Worm (Caenorhabditis elegans) whole organism, mixed stage, embryonic: ENCODE data around the gene srsx-37.

ENCODE experiments used
- M03D4.4 ChIP-seq: sonication (generic microtip); optimal IDR thresholded peaks from 2 replicates; lab custom pipeline; 2017; ENCODE audit warnings: mild to moderate bottlenecking, missing genetic modification characterization, missing compliant biosample characterization
- blmp-1 ChIP-seq: fragments of 150-350 bp; optimal IDR thresholded peaks from 2 replicates; lab custom pipeline; 2014; ENCODE audit warnings: missing biosample characterization, missing genetic modification characterization
- ceh-39 ChIP-seq: fragments of 150-350 bp; optimal IDR thresholded peaks from 2 replicates; lab custom pipeline; 2014; ENCODE audit warnings: missing biosample characterization, missing genetic modification characterization
- ceh-43 ChIP-seq: fragments of 200-800 bp; sonication (Bioruptor generic); optimal IDR thresholded peaks from 2 replicates; lab custom pipeline; 2018; ENCODE audit warnings: mild to moderate bottlenecking, missing genetic modification characterization, moderate library complexity, missing compliant biosample characterization
- ceh-83 ChIP-seq: fragments of 200-800 bp; sonication (Bioruptor generic); optimal IDR thresholded peaks from 2 replicates; lab custom pipeline; 2018; ENCODE audit warnings: mild to moderate bottlenecking, missing genetic modification characterization, missing compliant biosample characterization
- ces-1 ChIP-seq: fragments of 150-350 bp; optimal IDR thresholded peaks from 2 replicates; lab custom pipeline; 2014; ENCODE audit warnings: missing biosample characterization, missing genetic modification reagents, missing genetic modification characterization
- cnd-1 ChIP-seq: fragments of 200-800 bp; sonication (Bioruptor generic); optimal IDR thresholded peaks from 2 replicates; lab custom pipeline; 2018; ENCODE audit warnings: mild to moderate bottlenecking, missing genetic modification characterization, missing compliant biosample characterization
- drap-1 ChIP-seq: fragments of 200-800 bp; sonication (Bioruptor generic); optimal IDR thresholded peaks from 3 replicates; lab custom pipeline; 2018; ENCODE audit warnings: mild to moderate bottlenecking, missing genetic modification characterization, missing compliant biosample characterization
- elt-1 ChIP-seq: sonication (generic microtip); optimal IDR thresholded peaks from 2 replicates; lab custom pipeline; 2017; ENCODE audit warnings: missing genetic modification characterization, mild to moderate bottlenecking, missing compliant biosample characterization, antibody characterized with exemption, moderate library complexity, borderline replicate concordance; ENCODE audit not compliant: insufficient read depth
- elt-3 ChIP-seq: fragments of 150-350 bp; optimal IDR thresholded peaks from 2 replicates; lab custom pipeline; 2014; ENCODE audit warnings: missing biosample characterization, missing genetic modification characterization
- flh-1 ChIP-seq: fragments of 200-800 bp; sonication (Bioruptor generic); optimal IDR thresholded peaks from 2 replicates; lab custom pipeline; 2018; ENCODE audit warnings: mild to moderate bottlenecking, missing genetic modification characterization, moderate library complexity, missing compliant biosample characterization
- ham-2 ChIP-seq: fragments of 200-800 bp; sonication (Bioruptor generic); optimal IDR thresholded peaks from 2 replicates; lab custom pipeline; 2018; ENCODE audit warnings: mild to moderate bottlenecking, missing genetic modification characterization, missing compliant biosample characterization
- hlh-1 ChIP-seq: fragments of 150-350 bp; optimal IDR thresholded peaks from 2 replicates; lab custom pipeline; 2014; ENCODE audit warnings: missing biosample characterization, missing genetic modification reagents, missing genetic modification characterization
- lin-13 ChIP-seq: fragments of 150-350 bp; optimal IDR thresholded peaks from 2 replicates; lab custom pipeline; 2014; ENCODE audit warnings: missing biosample characterization, missing genetic modification characterization
- lin-32 ChIP-seq: fragments of 200-800 bp; sonication (Bioruptor generic); optimal IDR thresholded peaks from 2 replicates; lab custom pipeline; 2018; ENCODE audit warnings: mild to moderate bottlenecking, missing genetic modification characterization, missing compliant biosample characterization
- lsy-2 ChIP-seq: fragments of 150-350 bp; optimal IDR thresholded peaks from 2 replicates; lab custom pipeline; 2014; ENCODE audit warnings: missing biosample characterization, missing genetic modification characterization
- mep-1 ChIP-seq: fragments of 150-350 bp; optimal IDR thresholded peaks from 2 replicates; lab custom pipeline; 2017; ENCODE audit warnings: missing biosample characterization, missing genetic modification reagents, missing genetic modification characterization, inconsistent platforms
- mls-2 ChIP-seq: sonication (generic microtip); optimal IDR thresholded peaks from 2 replicates; lab custom pipeline; 2016; ENCODE audit warnings: mild to moderate bottlenecking, missing genetic modification characterization, moderate library complexity, missing compliant biosample characterization
- nhr-12 ChIP-seq: fragments of 150-350 bp; optimal IDR thresholded peaks from 2 replicates; lab custom pipeline; 2014; ENCODE audit warnings: missing biosample characterization, missing genetic modification characterization
- nhr-2 ChIP-seq: fragments of 150-350 bp; optimal IDR thresholded peaks from 2 replicates; lab custom pipeline; 2014; ENCODE audit warnings: missing biosample characterization, missing genetic modification characterization
- nhr-237 ChIP-seq: fragments of 150-350 bp; optimal IDR thresholded peaks from 2 replicates; lab custom pipeline; 2014; ENCODE audit warnings: missing biosample characterization, missing genetic modification characterization
- nhr-28 ChIP-seq: fragments of 150-350 bp; optimal IDR thresholded peaks from 2 replicates; lab custom pipeline; 2014; ENCODE audit warnings: missing biosample characterization, missing genetic modification characterization
- nhr-76 ChIP-seq: sonication (generic microtip); optimal IDR thresholded peaks from 2 replicates; lab custom pipeline; 2017; ENCODE audit warnings: missing biosample characterization, missing genetic modification characterization
- pha-4 ChIP-seq: fragments of 150-350 bp; optimal IDR thresholded peaks from 2 replicates; lab custom pipeline; 2018; ENCODE audit warnings: missing biosample characterization, missing genetic modification reagents, missing genetic modification characterization
- sem-2 ChIP-seq: fragments of 200-800 bp; sonication (Bioruptor generic); optimal IDR thresholded peaks from 2 replicates; lab custom pipeline; 2018; ENCODE audit warnings: mild to moderate bottlenecking, missing genetic modification characterization, missing compliant biosample characterization
- sptf-1 ChIP-seq: sonication (generic microtip); optimal IDR thresholded peaks from 2 replicates; lab custom pipeline; 2017; ENCODE audit warnings: mild to moderate bottlenecking, missing genetic modification characterization, moderate library complexity, missing compliant biosample characterization
- tbx-8 ChIP-seq: fragments of 200-800 bp; sonication (Bioruptor generic); optimal IDR thresholded peaks from 2 replicates; lab custom pipeline; 2018; ENCODE audit warnings: mild to moderate bottlenecking, missing genetic modification characterization, moderate library complexity, missing compliant biosample characterization
- unc-120 ChIP-seq: sonication (generic microtip); optimal IDR thresholded peaks from 2 replicates; lab custom pipeline; 2017; ENCODE audit warnings: missing genetic modification characterization, missing compliant biosample characterization; ENCODE audit not compliant: poor library complexity, severe bottlenecking
- unc-39 ChIP-seq: fragments of 150-350 bp; optimal IDR thresholded peaks from 2 replicates; lab custom pipeline; 2014; ENCODE audit warnings: missing biosample characterization, missing genetic modification characterization
- unc-62 ChIP-seq: fragments of 150-350 bp; optimal IDR thresholded peaks from 2 replicates; lab custom pipeline; 2014; ENCODE audit warnings: missing biosample characterization, missing genetic modification reagents, missing genetic modification characterization
- ztf-11 ChIP-seq: fragments of 150-350 bp; optimal IDR thresholded peaks from 2 replicates; lab custom pipeline; 2014; ENCODE audit warnings: missing biosample characterization, missing genetic modification characterization

Gene srsx-37

ce11 chrV:15259049-15259448 is at the start of gene srsx-37:
Gene srsx-37, minus strand, starts transcription at chrV:15259149.
- TF ChIP-seq unc-39: no peak
- TF ChIP-seq flh-1 (GFP tag; lab: Kevin White, UChicago): no peak
- no peak for TF ChIP-seq tbx-8
- TF ChIP-seq cnd-1: no peak
- TF ChIP-seq M03D4.4 (tag; lab: Kevin White, UChicago): no peak
- TF ChIP-seq nhr-2 (tag; lab: Kevin White, UChicago): no peak
- TF ChIP-seq ztf-11 (tag; lab: Kevin White, UChicago): no peak
- TF ChIP-seq ceh-39 (tag; lab: Kevin White, UChicago): no peak
- no peak for TF ChIP-seq sptf-1 (tag; lab: Kevin White, UChicago)
- TF ChIP-seq mep-1: no peak
- TF ChIP-seq sem-2: no peak
- no peak for TF ChIP-seq hlh-1 (tag; lab: Kevin White, UChicago)
- no peak for TF ChIP-seq unc-120 (tag; lab: Kevin White, UChicago)
- no peak for TF ChIP-seq elt-1 (tag; lab: Kevin White, UChicago)
- TF ChIP-seq mls-2 (tag; lab: Kevin White, UChicago): no peak

ce11 chrV:15306745-15307144 is 47.8 kb upstream of the srsx-37 start, which contains the start of gene T26H8.4:
Gene T26H8.4, minus strand, starts transcription at chrV:15306845.
- TF ChIP-seq mep-1: no peak
- TF ChIP-seq ham-2 (GFP tag; lab: Kevin White, UChicago): no peak
- TF ChIP-seq nhr-237: no peak
- no peak for TF ChIP-seq ztf-11 (tag; lab: Kevin White, UChicago)
- TF ChIP-seq nhr-2 (tag; lab: Kevin White, UChicago): no peak
- no peak for TF ChIP-seq M03D4.4 (tag; lab: Kevin White, UChicago)
- no peak for TF ChIP-seq elt-3

DNA sequence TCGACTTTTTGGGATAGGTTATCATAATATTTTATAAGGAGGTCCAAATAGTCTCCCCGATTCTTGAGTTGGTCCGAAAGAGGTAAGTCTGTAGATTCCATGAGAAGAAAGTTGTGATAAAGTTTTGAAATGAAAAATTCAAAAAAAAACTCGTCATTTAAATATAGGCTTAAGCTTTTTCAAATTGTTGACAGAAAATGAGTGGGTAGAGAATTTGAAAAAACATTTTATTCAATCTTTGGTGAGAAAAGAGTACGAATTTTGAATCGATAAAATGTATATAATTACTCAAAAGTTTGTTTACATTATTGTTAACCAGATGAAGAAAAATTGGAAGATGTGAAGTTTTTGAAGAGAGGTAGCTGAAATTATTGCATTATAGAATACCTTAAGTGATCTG is 46.6 kb upstream of the srsx-37 start, which contains the start of gene T26H8.5:
Gene T26H8.5 (minus strand): TSS at position 101 of the 400 bp plus-strand sequence.
- TF ChIP-seq tbx-8 (no peak), ceh-39 (tag; lab: Kevin White, UChicago) (no peak), nhr-28 (tag; lab: Kevin White, UChicago) (no peak), lin-32 (GFP tag; lab: Kevin White, UChicago) (no peak), unc-39 (no peak), nhr-237 (no peak), ham-2 (GFP tag; lab: Kevin White, UChicago) (no peak), ceh-43 (GFP tag; lab: Kevin White, UChicago) (no peak), ceh-83 (no peak), sptf-1 (tag; lab: Kevin White, UChicago) (no peak), elt-3 (no peak), nhr-2 (tag; lab: Kevin White, UChicago) (no peak), nhr-76 (tag; lab: Kevin White, UChicago) (no peak), M03D4.4 (tag; lab: Kevin White, UChicago) (no peak), cnd-1 (no peak), unc-120 (tag; lab: Kevin White, UChicago) (no peak), pha-4 (tag; lab: Kevin White, UChicago) (no peak), ztf-11 (tag; lab: Kevin White, UChicago) (no peak), ces-1 (GFP tag; lab: Kevin White, UChicago) (no peak), lsy-2 (tag; lab: Kevin White, UChicago) (no peak)

- TF ChIP-seq sem-2 (no peak), drap-1 (GFP tag; lab: Kevin White, UChicago) (no peak), nhr-12 (no peak), ham-2 (GFP tag; lab: Kevin White, UChicago) (no peak), unc-39 (no peak), unc-62 (GFP tag; lab: Kevin White, UChicago) (no peak), lsy-2 (tag; lab: Kevin White, UChicago) (no peak), lin-32 (GFP tag; lab: Kevin White, UChicago) (no peak), elt-3 (no peak), mep-1 (no peak), ztf-11 (tag; lab: Kevin White, UChicago) (no peak), hlh-1 (tag; lab: Kevin White, UChicago) (no peak), blmp-1 (tag; lab: Kevin White, UChicago) (no peak), unc-120 (tag; lab: Kevin White, UChicago) (no peak), mls-2 (tag; lab: Kevin White, UChicago) (no peak), lin-13 (tag; lab: Kevin White, UChicago) (no peak), tbx-8 (no peak)
These were observed 44.7 kb upstream of the srsx-37 start, which contains the start of gene srx-48 for ce11 chrV:15303625-15304024. Gene srx-48, minus strand, starts transcription at chrV:15303725.
